Worm (Caenorhabditis elegans): Measurements from ENCODE around the gene F21D5.4.

DNA sequence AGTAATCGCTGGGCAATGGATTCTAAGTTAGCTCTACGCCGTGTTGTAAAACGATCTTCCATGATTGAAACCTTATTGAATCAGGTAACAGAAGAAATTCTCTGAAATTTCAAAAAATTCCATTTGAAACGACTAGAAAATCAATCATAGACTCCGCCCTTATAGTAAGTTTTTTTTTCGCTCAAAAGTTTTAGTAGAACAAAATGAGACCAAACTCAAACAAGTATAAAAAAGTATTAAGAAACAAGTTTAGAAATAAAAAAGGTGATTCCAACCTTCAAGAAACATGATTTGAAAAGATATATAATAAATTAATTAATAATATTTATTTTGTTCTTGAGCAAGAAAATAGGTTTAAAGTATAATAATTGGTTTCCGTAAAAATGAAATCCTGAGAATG, 40.2 kb downstream of the F21D5.4 start, which contains the start of gene C33D9.6:
- TF ChIP-seq tbx-37 (GFP tag; conservative IDR thresholded peaks at IDR 0.05) (no peak), sea-1 (GFP tag; conservative IDR thresholded peaks at IDR 0.05) (no peak), ets-7 (tag; optimal IDR thresholded peaks at IDR 0.05) (no peak), flt-1 (GFP tag; IDR thresholded peaks at IDR 0.05) (no peak), B0310.2 (tag; optimal IDR thresholded peaks at IDR 0.05) (no peak), tbx-11 (GFP tag; IDR thresholded peaks at IDR 0.05) (no peak), ama-1 (optimal IDR thresholded peaks at IDR 0.05) (no peak), aly-1 (tag; optimal IDR thresholded peaks at IDR 0.05) (no peak), pes-1 (GFP tag; IDR thresholded peaks at IDR 0.05) (no peak), scrt-1 (GFP tag; IDR thresholded peaks at IDR 0.05) (no peak), F13C5.2 (tag; optimal IDR thresholded peaks at IDR 0.05) (no peak), hnd-1 (tag; optimal IDR thresholded peaks at IDR 0.05) (no peak)
